Worm (Caenorhabditis elegans): ENCODE results near the gene C15H9.4.

The C15H9.4 gene

DNA sequence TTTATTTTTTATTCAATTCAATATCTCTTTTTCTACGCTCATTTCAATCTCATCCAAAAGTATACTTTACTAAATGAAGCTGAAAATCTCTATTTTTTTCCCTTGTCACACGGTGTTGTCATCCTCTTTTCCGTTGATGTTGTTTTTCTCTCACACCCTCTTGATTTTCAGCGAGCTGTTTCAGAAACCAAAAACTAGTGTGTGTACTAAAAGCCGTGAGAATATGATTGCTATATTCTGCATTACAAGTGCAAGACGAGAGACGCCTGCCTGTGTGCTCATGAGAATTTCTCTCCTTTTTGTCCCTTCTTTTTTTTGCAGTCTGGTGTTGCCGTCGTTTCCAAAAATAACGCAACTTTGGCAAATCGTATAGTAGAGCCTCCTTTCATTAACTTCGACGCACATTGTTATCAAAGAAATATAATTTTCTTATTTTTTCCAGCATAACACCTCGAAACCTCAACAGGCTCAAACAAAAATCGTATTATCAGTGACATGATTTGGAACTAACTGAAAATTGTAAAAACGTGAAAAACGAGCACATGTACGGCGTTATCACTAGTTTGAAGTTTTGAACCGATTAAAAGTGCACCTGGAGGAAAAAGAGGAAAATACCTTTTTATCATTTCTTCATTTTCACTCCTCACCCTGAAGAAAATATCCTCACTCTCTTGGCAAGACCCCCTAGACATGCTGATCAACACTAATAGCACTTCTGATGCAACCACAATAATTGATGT lies 20.8 kb downstream of the C15H9.4 start, which contains the start of gene C15H9.2:
TSS of gene C15H9.2 (plus strand) at position 441 of the 740 bp plus-strand sequence.
- no peak for TF ChIP-seq ref-1 (GFP tag; conservative IDR thresholded peaks at IDR 0.05)
- no peak for TF ChIP-seq T22C8.4 (GFP tag; IDR thresholded peaks at IDR 0.05)
- no peak for TF ChIP-seq ztf-23 (GFP tag; IDR thresholded peaks at IDR 0.05)
- TF ChIP-seq klf-2 (GFP tag; conservative IDR thresholded peaks at IDR 0.05), result no peak
- TF ChIP-seq flt-1 (GFP tag; IDR thresholded peaks at IDR 0.05), result no peak
- TF ChIP-seq cog-1 (tag; optimal IDR thresholded peaks at IDR 0.05), result no peak
- no peak for TF ChIP-seq ztf-29 (GFP tag; IDR thresholded peaks at IDR 0.05)
- no peak for TF ChIP-seq tab-1 (GFP tag; IDR thresholded peaks at IDR 0.05)
- no peak for TF ChIP-seq med-1 (GFP tag; optimal IDR thresholded peaks at IDR 0.05; ENCODE audit: insufficient read depth)

DNA sequence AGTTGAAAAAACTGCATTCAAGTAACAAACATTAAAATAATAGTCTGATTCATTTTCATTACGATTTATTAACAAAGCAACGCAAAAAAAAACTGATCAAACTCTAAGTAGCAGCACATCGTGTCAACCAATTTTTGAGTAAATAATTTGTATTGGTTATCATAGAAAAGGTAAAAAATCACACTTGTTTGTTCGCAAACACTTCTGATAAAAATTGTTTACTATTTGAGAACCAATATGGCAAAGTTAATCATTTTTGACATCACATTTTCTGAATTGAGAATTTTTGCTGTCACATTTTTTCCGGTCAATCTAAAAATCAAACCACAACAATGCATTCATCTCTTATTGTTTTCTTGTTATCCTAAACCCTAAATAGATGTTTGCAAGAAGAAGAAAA lies 23.8 kb downstream of the C15H9.4 start:
- TF ChIP-seq flt-1 (GFP tag; IDR thresholded peaks at IDR 0.05), result no peak
- no peak for TF ChIP-seq T22C8.4 (GFP tag; IDR thresholded peaks at IDR 0.05)

DNA sequence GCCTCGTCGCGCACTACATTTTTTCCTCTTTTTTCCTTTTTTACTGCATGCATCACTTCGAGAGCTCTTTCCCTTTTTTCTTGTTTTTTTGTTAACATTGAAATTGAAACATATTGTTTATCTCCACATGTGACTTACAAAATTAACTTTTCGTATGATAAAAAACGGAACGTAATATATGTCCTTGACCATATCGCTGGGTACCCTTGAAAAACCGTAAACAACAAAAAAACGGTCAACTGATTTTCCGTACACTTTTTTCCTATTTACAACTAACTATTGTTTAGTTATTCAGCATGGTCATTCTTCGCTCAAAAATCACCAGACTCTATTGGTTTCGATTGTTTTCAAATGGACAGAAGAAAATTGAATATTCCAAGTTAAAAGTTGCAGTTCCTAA lies 24.6 kb downstream of the C15H9.4 start, which contains the start of gene nnt-1:
TSS of gene nnt-1 (plus strand) at position 286 of the 400 bp plus-strand sequence.
- no peak for TF ChIP-seq klf-2 (GFP tag; conservative IDR thresholded peaks at IDR 0.05)
- no peak for TF ChIP-seq tab-1 (GFP tag; IDR thresholded peaks at IDR 0.05)

DNA sequence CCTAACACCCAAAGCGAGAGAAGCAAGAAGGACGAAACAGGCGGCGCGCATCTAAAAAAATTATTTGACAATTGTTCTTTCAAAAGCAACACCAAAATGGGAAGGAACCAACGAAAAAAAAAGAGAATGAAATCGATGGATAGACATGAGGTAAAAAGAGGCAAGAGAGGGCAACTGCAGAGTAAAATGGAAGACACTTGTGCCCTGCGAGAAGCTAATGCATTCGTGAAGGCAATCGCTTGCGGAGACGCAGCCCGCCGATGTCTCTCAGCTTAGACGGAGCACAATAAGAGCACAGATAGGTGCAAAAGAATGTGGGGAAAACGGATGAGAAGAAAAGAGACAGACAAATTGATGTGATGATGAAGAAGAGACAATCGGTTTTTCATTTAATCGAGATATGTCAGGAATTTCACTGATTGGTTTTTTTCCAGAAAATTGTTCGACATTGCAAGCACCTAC lies 30.8 kb downstream of the C15H9.4 start, which contains the start of gene C15H9.9:
TSS of gene C15H9.9 (minus strand) at position 51 of the 462 bp plus-strand sequence.
- TF ChIP-seq med-1 (GFP tag; optimal IDR thresholded peaks at IDR 0.05; ENCODE audit: insufficient read depth) (no peak), cog-1 (tag; optimal IDR thresholded peaks at IDR 0.05) (no peak), ref-1 (GFP tag; conservative IDR thresholded peaks at IDR 0.05) (no peak), ztf-29 (GFP tag; IDR thresholded peaks at IDR 0.05) (no peak), flt-1 (GFP tag; IDR thresholded peaks at IDR 0.05) (no peak), ztf-23 (GFP tag; IDR thresholded peaks at IDR 0.05) (no peak), tab-1 (GFP tag; IDR thresholded peaks at IDR 0.05) (no peak), T22C8.4 (GFP tag; IDR thresholded peaks at IDR 0.05) (no peak), klf-2 (GFP tag; conservative IDR thresholded peaks at IDR 0.05) (no peak)

DNA sequence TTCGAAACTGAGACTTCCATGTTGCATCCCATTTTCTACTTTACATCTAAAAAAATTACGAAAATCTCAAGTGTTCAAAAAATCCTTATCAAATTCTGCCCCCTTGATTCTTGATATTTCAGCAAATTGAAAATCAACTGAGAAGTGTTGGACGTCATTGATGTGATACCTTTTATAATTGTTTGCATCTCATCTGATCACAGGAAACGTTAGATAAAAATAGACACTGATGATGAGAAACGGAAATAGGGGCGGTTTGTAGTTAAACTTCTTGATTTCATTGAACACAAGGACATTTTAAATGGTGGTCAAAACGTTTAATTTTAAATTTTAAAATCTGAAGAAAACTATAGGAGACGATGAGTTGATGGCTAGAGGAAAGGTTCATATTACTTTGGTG lies 31.3 kb downstream of the C15H9.4 start:
- TF ChIP-seq ztf-23 (GFP tag; IDR thresholded peaks at IDR 0.05) (no peak), tab-1 (GFP tag; IDR thresholded peaks at IDR 0.05) (no peak), ztf-29 (GFP tag; IDR thresholded peaks at IDR 0.05) (no peak), klf-2 (GFP tag; conservative IDR thresholded peaks at IDR 0.05) (no peak), flt-1 (GFP tag; IDR thresholded peaks at IDR 0.05) (no peak), T22C8.4 (GFP tag; IDR thresholded peaks at IDR 0.05) (no peak), med-1 (GFP tag; optimal IDR thresholded peaks at IDR 0.05; ENCODE audit: insufficient read depth) (no peak)

DNA sequence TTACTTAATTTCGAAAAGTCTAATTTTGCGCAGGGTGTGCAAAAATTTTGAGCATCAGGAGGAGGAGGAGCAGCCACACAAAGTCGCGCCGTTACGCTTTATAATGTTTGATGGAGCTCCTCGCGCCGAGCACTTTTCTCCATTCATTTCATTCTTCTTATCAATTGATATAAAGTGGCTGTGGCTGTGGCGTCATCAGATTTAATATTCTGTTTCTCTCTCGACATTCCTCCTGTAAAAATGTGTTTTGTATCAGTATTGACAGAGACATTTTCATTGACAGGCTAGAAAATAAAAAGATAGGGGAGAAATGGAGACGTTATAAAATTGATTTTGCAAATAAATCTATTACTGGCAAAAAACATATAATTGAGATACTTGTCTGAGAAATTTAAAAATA lies 31.8 kb downstream of the C15H9.4 start:
- TF ChIP-seq ztf-23 (GFP tag; IDR thresholded peaks at IDR 0.05), result 0 out of 2 replicates have a peak, but pooled peaks have one; percentile 29
- no peak for TF ChIP-seq ref-1 (GFP tag; conservative IDR thresholded peaks at IDR 0.05)
- TF ChIP-seq med-1 (GFP tag; optimal IDR thresholded peaks at IDR 0.05; ENCODE audit: insufficient read depth), result no peak
- no peak for TF ChIP-seq cog-1 (tag; optimal IDR thresholded peaks at IDR 0.05)
- no peak for TF ChIP-seq ztf-29 (GFP tag; IDR thresholded peaks at IDR 0.05)

DNA sequence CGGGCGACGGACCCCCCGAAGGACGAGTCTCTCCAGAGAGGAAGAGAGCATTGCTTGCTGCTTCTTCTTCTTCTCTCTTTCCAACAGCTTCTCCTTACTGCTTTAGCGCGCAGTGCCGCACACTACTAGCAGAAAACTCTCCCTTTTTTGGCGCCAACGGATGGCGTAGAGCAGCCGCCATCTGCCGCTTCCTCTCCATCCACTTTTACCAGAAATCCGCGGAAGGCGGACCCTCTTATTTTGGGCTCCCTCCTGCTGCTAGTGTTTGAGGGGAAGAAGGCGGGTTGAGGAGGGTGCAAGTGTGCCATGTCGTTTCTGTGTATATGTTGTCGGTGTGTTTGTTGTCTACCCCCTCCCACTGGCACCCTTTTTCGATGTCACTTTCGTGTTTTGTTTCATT lies 37.0 kb downstream of the C15H9.4 start:
- TF ChIP-seq ztf-29 (GFP tag; IDR thresholded peaks at IDR 0.05), result no peak
- TF ChIP-seq flt-1 (GFP tag; IDR thresholded peaks at IDR 0.05), result 0 out of 2 replicates have a peak, but pooled peaks have one; percentile 34
- TF ChIP-seq med-1 (GFP tag; optimal IDR thresholded peaks at IDR 0.05; ENCODE audit: insufficient read depth), result no peak

DNA sequence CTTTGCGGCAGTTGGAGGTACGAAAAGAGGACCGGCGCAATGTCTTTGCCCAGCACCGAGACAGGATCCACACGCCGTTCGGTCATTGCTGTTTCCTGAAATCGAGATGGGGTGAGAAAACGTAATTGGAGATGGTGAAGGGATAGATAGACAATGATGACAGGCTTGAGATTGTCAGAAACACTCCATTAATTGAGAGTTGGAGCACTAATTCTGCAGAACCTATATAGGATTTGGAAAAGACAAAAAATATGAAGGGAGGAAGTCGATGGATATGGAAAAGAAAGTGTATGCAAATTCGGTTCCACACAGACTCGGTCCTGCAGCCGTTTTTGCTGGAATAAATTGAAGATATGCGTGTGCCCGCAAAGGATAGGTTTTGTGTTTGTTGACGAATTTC lies 40.8 kb downstream of the C15H9.4 start, which contains the start of gene Y72A10A.1:
TSS of gene Y72A10A.1 (minus strand) at position 101 of the 400 bp plus-strand sequence.
- TF ChIP-seq ztf-23 (GFP tag; IDR thresholded peaks at IDR 0.05) (no peak), tab-1 (GFP tag; IDR thresholded peaks at IDR 0.05) (no peak)

DNA sequence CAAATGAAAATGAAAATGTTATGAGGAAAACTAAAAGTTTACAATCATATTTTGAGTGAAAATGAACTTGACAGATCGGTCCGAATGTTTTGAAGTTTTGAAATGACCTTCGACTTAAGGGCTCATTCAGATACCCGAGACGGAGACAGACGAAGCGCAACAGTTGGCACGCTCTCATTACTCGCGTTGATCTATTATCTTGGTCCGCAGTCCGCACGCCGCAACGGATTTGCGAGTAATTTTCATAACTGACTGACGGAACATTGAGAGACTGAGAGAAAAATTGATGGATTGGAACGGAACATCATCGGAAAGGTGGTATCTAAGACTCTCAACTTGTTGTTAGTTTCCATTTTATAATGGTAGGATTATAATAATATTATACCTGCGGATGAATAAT lies 48.5 kb downstream of the C15H9.4 start:
- TF ChIP-seq ztf-23 (GFP tag; IDR thresholded peaks at IDR 0.05) (no peak), ztf-29 (GFP tag; IDR thresholded peaks at IDR 0.05) (no peak), klf-2 (GFP tag; conservative IDR thresholded peaks at IDR 0.05) (no peak), med-1 (GFP tag; optimal IDR thresholded peaks at IDR 0.05; ENCODE audit: insufficient read depth) (no peak)

DNA sequence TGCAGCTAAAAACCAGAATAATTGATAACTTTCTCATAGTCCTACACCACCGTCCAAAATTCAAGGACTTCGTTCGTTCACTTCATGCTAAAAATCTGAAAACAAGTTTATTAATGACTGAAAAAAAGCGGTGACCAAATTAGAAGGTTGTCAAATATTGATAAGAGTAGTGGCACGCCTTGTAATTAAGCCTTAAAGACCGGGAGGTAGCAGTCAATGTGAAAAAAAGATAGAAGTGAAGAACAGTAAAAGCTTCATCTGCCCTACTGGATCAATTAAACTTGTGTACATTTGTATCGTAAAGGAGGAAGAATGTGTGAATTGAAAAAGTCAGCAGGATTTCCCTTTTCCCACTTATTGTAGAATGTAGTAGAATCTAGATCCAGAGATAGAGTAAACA lies 53.0 kb downstream of the C15H9.4 start, which contains the start of gene tag-275:
TSS of gene tag-275 (minus strand) at position 101 of the 400 bp plus-strand sequence.
- no peak for TF ChIP-seq T22C8.4 (GFP tag; IDR thresholded peaks at IDR 0.05)
- TF ChIP-seq ref-1 (GFP tag; conservative IDR thresholded peaks at IDR 0.05), result no peak
- TF ChIP-seq flt-1 (GFP tag; IDR thresholded peaks at IDR 0.05), result no peak
- TF ChIP-seq med-1 (GFP tag; optimal IDR thresholded peaks at IDR 0.05; ENCODE audit: insufficient read depth), result no peak
- TF ChIP-seq cog-1 (tag; optimal IDR thresholded peaks at IDR 0.05), result no peak
- TF ChIP-seq ztf-23 (GFP tag; IDR thresholded peaks at IDR 0.05), result no peak

DNA sequence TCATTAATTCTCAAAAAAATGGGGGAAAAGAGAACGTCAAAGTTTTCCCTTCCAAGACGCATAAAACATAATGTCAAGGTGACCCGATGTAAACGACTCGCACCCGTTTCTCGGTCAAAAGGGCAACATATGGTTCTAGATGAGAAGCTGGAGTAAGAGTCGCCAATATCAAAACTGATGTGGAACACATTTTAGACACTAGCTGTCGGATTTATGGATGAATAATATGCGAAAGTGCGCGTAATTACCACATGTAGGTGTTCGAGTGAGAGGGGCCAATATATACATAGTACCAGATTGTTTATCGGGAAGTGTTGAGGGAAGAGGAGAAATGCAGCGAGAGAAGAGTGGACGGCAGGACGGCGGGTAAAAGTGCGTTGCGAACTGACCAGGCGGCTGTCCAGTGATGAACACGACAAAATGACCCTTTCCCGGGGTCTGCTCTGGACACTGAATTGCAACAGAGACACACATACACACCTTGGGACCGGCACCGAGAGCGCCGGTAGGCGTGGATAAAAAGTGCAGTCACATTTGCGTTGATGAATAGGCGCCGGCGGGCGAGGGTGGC lies 53.6 kb downstream of the C15H9.4 start:
- TF ChIP-seq ref-1 (GFP tag; conservative IDR thresholded peaks at IDR 0.05) (no peak), ztf-29 (GFP tag; IDR thresholded peaks at IDR 0.05) (no peak), flt-1 (GFP tag; IDR thresholded peaks at IDR 0.05) (no peak), tab-1 (GFP tag; IDR thresholded peaks at IDR 0.05) (no peak), med-1 (GFP tag; optimal IDR thresholded peaks at IDR 0.05; ENCODE audit: insufficient read depth) (no peak), T22C8.4 (GFP tag; IDR thresholded peaks at IDR 0.05) (no peak), klf-2 (GFP tag; conservative IDR thresholded peaks at IDR 0.05) (no peak), ztf-23 (GFP tag; IDR thresholded peaks at IDR 0.05) (no peak), cog-1 (tag; optimal IDR thresholded peaks at IDR 0.05) (no peak)

Measured in whole organism, midembryonic.